Worm (Caenorhabditis elegans) whole organism, mixed stage, embryonic: Measurements from ENCODE around the gene ttbk-2.1.

ENCODE experiments used
- ces-1 ChIP-seq: fragments of 150-350 bp; optimal IDR thresholded peaks from 2 replicates; lab custom pipeline; 2014; ENCODE audit warnings: missing biosample characterization, missing genetic modification reagents, missing genetic modification characterization
- elt-1 ChIP-seq: sonication (generic microtip); optimal IDR thresholded peaks from 2 replicates; lab custom pipeline; 2017; ENCODE audit warnings: missing genetic modification characterization, mild to moderate bottlenecking, missing compliant biosample characterization, antibody characterized with exemption, moderate library complexity, borderline replicate concordance; ENCODE audit not compliant: insufficient read depth
- elt-3 ChIP-seq: fragments of 150-350 bp; optimal IDR thresholded peaks from 2 replicates; lab custom pipeline; 2014; ENCODE audit warnings: missing biosample characterization, missing genetic modification characterization
- lin-13 ChIP-seq: fragments of 150-350 bp; optimal IDR thresholded peaks from 2 replicates; lab custom pipeline; 2014; ENCODE audit warnings: missing biosample characterization, missing genetic modification characterization
- mep-1 ChIP-seq: fragments of 150-350 bp; optimal IDR thresholded peaks from 2 replicates; lab custom pipeline; 2017; ENCODE audit warnings: missing biosample characterization, missing genetic modification reagents, missing genetic modification characterization, inconsistent platforms
- nhr-237 ChIP-seq: fragments of 150-350 bp; optimal IDR thresholded peaks from 2 replicates; lab custom pipeline; 2014; ENCODE audit warnings: missing biosample characterization, missing genetic modification characterization
- nhr-76 ChIP-seq: sonication (generic microtip); optimal IDR thresholded peaks from 2 replicates; lab custom pipeline; 2017; ENCODE audit warnings: missing biosample characterization, missing genetic modification characterization
- snpc-4 ChIP-seq: fragments of 150-350 bp; optimal IDR thresholded peaks from 2 replicates; lab custom pipeline; 2014; ENCODE audit warnings: missing biosample characterization, missing genetic modification characterization
- unc-120 ChIP-seq: sonication (generic microtip); optimal IDR thresholded peaks from 2 replicates; lab custom pipeline; 2017; ENCODE audit warnings: missing genetic modification characterization, missing compliant biosample characterization; ENCODE audit not compliant: poor library complexity, severe bottlenecking
- unc-39 ChIP-seq: fragments of 150-350 bp; optimal IDR thresholded peaks from 2 replicates; lab custom pipeline; 2014; ENCODE audit warnings: missing biosample characterization, missing genetic modification characterization
- unc-62 ChIP-seq: fragments of 150-350 bp; optimal IDR thresholded peaks from 2 replicates; lab custom pipeline; 2014; ENCODE audit warnings: missing biosample characterization, missing genetic modification reagents, missing genetic modification characterization
- ztf-11 ChIP-seq: fragments of 150-350 bp; optimal IDR thresholded peaks from 2 replicates; lab custom pipeline; 2014; ENCODE audit warnings: missing biosample characterization, missing genetic modification characterization

ce11 chrIV:5209390-5209789 lies 49.1 kb upstream of the ttbk-2.1 start, which contains the start of the genes Y59E9AL.36 and nbet-1:
- TF ChIP-seq ztf-11 (tag; lab: Kevin White, UChicago) (no peak), elt-3 (tag; lab: Kevin White, UChicago) (no peak), unc-39 (tag; lab: Kevin White, UChicago) (no peak), lin-13 (tag; lab: Kevin White, UChicago) (peak; percentile 73), unc-62 (GFP tag; lab: Kevin White, UChicago) (no peak), nhr-76 (no peak), snpc-4 (tag; lab: Kevin White, UChicago) (no peak), nhr-237 (tag; lab: Kevin White, UChicago) (peak; percentile 84), elt-1 (no peak), mep-1 (tag; lab: Kevin White, UChicago) (peak; percentile 57), ces-1 (peak; percentile 76), unc-120 (tag; lab: Kevin White, UChicago) (peak; percentile 8)
